Fruit fly (Drosophila melanogaster) ovary, adult (tissue): ENCODE results near the gene Naam.

Source experiments
- CG17801 ChIP-seq: fragments of 200-800 bp; optimal IDR thresholded peaks from 2 replicates; lab custom pipeline; 2019; ENCODE audit warnings: missing biosample characterization, mild to moderate bottlenecking, missing genetic modification characterization, moderate library complexity; ENCODE audit not compliant: partially characterized antibody

Naam gene

DNA sequence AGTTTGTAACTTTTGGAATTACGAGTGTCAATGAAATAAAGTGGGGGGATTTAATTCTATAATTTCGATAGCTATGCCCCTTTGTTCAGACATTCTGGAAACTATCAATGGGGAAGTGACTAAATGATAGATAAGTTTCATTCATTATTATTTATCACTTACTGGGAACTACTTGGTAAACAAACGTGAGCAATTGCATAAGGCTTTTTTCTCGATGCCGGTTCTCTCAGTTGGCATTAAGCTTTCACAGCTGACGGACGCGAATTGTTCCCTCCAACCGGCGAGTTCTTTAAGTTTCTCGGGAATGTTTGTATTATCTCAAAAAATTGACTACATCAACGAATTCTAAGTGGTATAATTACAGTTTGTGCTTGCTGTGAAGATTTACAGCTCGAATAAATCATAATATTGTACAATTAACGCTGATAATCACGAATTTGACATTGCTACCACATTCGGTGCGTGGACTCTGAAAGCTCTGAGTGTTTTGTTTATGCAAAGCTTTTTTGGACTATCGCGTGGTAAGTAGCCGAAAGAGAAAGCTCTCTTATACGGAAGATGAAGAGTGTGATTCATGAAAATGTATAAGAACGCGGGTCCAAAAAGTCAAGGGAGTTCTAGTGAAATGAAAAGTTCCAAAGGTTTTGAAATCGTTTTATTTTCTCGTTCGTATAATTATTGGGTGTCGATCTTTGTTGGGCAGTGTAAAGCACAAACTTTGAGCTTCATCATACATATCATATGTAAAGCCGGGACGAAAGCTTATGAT is at the start of gene Naam:
Naam (plus strand) TSS at position 228 of the 769 bp plus-strand sequence.
- TF ChIP-seq CG17801 (GFP tag; lab: Kevin White, UChicago), result peak; percentile 19

DNA sequence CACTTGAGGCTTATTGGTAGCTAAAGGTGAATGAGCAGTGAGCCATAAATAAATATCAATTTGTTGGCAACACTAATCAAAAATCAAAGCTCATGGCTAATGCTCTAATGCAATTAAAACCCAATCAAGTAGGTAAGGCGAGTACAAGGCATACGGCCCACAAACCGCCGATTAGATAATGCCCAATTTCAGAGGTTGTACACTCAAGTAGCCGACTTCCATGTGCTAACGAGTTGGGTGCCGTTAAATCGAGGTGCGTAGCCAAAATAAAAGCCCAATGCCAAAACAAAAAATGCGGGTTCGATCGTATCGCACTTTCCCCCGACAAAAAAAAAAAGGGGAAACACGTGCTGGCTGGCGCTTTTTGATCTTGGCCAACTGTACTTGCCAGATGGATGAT is 49.2 kb upstream of the Naam start:
- TF ChIP-seq CG17801 (GFP tag; lab: Kevin White, UChicago), result no peak

DNA sequence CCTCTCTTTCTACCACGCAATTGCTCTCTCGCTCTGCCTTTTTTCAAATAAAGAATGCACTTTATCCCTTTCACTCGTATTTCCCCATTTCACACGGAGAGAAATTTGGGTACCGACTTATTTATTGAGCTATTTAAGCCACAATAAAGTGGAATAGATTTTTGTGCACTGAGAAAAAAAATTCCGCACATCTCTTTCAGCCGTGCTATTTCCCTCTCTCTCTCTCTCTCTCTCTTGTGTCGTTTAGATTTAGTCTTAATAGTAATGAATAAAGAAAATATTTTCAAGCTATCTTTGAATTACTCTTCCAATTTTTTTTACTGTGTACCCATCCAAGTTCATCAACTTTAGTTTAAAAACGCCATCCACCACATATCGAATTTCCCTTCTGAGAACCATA is 47.6 kb upstream of the Naam start:
- peak; percentile 73 for TF ChIP-seq CG17801 (GFP tag; lab: Kevin White, UChicago)

DNA sequence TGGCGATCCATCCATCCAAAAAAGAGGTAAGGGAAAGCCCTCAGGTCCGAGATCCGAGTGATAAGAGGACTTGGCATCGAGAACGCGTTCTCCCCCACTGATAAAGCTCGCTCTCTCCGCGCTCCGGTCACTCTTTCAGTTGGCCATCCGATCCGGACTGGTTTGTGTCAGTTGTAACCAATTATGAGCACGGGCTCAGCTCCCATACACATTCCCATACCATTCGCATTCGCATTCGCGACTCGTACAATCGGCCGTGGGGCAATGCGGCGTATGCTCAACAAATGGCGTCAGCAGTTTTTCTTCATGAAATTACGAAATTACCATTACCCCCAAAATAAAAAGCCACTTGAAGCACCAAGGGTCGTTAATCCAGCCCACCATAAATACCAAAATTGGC is 46.8 kb upstream of the Naam start:
- TF ChIP-seq CG17801 (GFP tag; lab: Kevin White, UChicago), result no peak

DNA sequence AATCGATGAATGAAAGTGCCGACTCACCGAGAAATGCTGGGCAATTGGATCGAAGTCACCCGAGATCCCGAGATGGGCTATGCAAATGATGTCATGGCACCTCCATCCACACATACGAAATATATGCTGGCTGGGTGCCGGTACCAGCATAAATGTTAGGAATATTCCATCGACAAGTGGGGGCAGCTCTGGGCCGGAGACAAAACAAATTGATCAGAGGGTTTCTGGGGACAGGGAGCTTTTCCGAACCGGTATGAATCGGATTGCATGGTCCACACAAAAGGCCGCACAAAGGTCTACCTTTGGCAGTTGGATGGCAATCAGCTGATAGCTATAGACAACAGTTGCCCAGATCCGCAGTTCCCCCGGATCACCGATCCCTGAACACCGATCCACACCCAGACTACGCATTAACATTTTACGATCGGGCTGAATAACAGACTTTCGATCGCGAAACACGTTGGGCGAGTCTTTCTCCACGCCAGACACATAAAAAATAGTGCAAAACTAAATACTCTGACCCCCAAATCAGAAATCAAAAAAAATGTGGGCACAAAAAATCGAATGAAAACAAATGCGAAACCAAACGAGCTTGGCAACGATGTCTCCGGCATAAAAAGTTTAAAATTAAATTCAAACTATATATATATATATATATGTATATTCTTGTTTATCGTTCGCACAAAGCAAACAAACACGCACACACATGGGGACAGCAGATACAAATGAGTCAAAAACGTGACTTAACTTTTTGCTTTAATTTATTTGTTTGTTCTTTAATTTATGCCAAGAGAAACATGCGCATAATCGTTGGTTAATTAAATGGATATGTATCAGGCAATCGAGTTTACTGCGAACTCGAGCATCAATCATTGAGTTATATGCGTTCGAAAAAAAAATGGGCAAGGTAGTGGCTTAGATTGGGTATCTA is 45.7 kb upstream of the Naam start:
- no peak for TF ChIP-seq CG17801 (GFP tag; lab: Kevin White, UChicago)

DNA sequence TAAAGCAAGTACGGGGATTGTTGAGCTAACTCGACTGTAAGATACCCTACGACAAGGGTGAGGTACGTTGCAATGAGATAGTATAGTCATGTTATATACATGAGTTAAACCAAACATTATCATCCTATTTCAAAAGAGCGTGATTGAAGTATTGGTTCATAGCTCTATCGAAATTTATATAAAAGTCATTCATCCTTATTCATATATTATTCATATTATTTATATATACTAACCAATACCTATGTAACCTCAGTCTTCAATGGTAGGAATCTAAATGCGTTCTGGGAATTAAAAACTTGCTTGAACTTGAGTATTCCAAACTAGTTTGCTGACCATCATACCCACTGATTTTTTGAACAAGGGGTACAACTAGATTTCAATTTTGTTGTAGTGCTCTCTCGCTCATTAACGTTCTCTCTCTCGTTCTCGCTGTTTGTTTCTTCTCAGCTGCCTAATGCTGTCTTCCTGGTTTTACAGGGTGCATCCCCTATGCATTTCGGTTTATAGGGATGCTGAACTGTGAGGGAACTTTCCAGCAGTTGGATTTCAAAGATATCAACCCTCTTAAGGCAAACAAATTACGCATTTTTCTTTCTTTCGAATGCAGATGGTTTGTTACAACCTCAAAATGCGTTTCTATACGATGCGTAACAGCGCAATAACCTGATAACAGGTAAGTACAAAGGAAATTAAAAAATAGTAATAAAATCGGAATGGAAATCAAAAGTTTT is 43.3 kb upstream of the Naam start:
- peak; percentile 29 for TF ChIP-seq CG17801 (GFP tag; lab: Kevin White, UChicago)

DNA sequence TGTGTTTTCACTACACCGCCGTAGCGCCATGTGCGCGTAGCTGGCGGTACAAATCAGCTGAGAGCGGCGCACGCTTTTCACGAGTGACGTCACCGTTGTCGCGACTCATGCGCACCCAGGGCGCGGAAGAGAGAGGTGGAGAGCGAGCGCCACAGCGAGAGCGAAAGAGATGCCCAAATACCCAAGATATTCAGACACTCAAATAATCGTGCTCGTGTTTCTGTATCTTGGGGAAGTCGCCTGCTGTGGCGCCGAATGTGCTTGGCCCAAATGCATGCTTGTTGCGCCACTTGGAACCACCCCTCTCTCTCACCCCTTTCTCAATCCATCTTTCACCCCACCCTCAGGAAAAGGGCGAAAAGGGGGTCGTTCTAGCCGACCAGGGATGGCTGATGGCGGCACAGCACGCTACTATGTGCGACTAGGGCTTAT is 38.5 kb upstream of the Naam start, which contains the start of gene CG6231:
CG6231 (minus strand) TSS at position 34 of the 432 bp plus-strand sequence.
- TF ChIP-seq CG17801 (GFP tag; lab: Kevin White, UChicago), result no peak

DNA sequence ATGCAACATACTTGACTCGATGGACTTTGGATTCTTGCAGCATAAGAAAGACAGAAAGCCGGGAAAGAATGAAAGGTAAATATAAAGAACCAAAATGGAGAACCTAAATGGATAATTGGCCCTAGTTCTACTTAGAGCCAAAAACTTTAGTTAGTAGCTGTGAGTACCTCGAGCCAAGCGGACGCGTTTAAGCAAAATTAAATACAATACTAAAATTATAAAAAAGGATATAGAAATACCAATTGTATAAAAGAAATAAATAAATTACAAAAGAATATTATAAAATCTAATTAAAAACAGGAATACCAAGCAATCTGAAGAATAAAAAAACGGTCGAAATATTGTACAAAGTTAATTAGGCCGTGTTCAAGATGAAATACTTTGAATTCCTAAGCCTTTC is 36.6 kb upstream of the Naam start, which contains the start of gene CG34138:
CG34138 (plus strand) TSS at position 301 of the 400 bp plus-strand sequence.
- no peak for TF ChIP-seq CG17801 (GFP tag; lab: Kevin White, UChicago)

DNA sequence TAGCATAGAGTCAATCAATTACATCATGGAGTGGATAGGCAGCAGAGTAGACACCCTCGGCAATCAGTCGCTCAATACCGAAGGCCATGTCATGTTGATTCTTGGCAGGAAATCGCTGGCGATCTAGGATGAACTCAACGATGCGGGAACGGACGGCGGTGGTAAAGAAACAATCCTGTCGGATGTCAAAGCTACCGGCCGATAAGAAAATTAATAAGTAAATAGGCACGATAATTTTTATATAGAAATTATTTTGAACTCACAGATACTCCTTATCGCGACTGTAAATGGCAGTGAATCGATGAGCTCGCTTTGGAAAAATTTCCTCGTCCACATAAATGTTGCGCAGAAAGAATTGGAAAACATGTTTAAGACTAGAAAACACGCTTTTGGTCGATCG is 33.2 kb upstream of the Naam start:
- no peak for TF ChIP-seq CG17801 (GFP tag; lab: Kevin White, UChicago)

DNA sequence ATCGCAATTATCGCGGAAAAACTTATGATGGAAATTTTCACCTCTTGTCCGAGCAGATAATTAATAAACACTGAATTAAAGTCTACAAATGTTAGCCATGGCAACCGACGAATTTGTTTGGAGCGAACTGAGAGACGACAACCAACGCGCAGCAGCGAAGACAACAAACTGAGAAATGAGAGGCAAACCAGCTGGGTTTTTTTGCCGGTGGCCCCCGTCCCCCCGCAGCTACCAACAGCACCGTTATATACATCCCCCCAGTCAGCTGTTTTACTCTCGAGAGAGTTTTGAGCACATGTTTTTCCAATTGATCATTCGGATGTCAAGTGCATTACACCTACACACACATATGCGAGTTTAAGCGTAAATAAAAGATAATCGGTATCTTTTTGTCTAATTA is 30.2 kb upstream of the Naam start:
- peak; percentile 10 for TF ChIP-seq CG17801 (GFP tag; lab: Kevin White, UChicago)

DNA sequence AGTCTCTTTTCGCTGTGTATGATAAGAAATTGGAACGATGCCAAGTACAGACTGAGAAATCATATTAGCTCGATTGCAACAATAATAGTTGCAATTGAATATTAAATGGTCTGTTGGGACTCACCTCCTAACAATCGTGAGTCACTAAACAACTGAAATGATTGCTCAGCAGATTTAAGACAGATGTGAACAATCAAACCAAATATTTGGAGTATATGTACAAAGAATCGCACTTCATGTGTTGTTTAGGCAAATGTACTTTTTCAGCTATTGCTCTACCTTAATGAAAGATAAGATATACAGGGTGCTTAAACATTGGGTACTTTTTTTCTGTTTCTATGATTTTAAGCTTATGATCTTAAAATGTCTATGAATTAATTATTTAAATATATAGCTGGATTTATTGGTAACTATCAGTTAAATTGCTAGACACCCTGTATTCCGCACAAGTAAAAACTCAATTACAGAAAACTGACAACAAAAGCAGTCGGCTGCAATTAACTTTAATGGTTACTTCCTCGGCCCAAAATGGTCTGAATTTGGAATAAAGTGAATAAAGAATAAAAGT is 29.7 kb upstream of the Naam start:
- TF ChIP-seq CG17801 (GFP tag; lab: Kevin White, UChicago), result peak; percentile 95

DNA sequence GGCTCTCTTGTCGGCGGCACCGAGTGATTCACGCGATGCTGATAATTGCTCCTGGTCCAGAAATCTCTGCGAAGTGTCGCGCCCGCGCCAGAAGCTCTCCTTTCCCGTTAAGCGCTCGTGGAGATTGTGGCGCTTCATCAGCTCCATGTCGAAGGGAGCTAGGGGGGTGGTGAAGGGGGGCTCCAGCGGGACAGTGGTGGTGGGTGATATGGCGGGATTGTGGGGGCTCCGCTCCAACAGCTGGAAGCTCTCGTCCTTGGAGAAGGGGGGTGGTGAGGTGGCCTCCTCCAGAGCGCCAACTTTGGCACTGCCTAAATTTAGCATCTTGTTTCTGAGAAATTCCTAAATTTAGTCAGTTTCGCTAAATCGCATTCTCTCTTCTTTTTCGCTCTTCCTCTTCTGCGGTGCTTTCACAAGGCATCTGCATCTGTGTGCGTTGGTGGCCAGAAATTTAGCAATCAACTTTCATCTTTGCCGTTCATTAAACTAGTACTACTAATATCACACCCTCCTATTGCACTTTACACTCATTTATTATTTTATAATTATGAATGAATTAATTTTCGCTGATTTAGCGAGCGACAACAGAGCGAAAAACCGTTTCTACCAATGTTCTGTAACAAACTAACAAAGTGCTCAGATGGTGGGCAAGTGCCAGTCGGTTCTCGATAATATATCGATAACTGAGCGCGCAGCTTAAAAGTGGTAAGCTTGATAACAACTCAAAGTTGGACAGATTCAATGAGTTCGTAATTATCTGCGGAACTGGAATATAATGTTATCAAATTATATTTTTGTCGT is 29.0 kb upstream of the Naam start, which contains the start of gene subdued:
subdued (minus strand) TSS at position 631 of the 801 bp plus-strand sequence.
- peak; percentile 19 for TF ChIP-seq CG17801 (GFP tag; lab: Kevin White, UChicago)

DNA sequence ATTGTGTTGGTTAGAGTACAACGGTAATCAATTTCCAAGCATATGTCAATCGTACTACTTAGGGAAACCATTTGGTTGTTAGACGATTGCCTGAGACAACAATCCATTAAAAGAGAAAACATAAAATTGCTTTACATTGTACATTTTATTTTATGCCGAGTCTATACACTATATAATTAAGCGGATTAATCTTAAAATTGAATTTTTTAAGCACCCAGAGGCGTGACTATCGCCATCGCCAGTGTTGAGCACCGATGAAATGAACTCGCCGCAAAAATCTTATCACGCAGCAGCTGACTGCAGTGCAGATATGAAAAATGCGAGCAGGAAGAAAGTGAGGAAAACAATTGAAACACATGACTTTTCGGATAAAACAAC is 28.4 kb upstream of the Naam start:
- TF ChIP-seq CG17801 (GFP tag; lab: Kevin White, UChicago), result no peak
